Fruit fly (Drosophila melanogaster) whole organism, embryonic: Measurements from ENCODE around the gene CG12289.

Experiments used
- CG10267 ChIP-seq: fragments of 200-800 bp; sonication (Bioruptor generic); optimal IDR thresholded peaks from 2 replicates; lab custom pipeline; 2018; ENCODE audit warnings: missing biosample characterization, mild to moderate bottlenecking, missing genetic modification characterization, moderate library complexity
- CG11696 ChIP-seq: fragments of 200-800 bp; sonication (Bioruptor generic); IDR thresholded peaks from 2 replicates; pipeline ENCODE4 v1.3.6; 2022; ENCODE audit warnings: missing biosample characterization, missing genetic modification characterization
- CG12155 ChIP-seq: fragments of 200-800 bp; sonication (Bioruptor generic); optimal IDR thresholded peaks from 3 replicates; lab custom pipeline; 2016; ENCODE audit warnings: missing biosample characterization, missing genetic modification characterization
- CG16813 ChIP-seq: fragments of 200-800 bp; sonication (Bioruptor generic); IDR thresholded peaks from 3 replicates; pipeline ENCODE4 v1.3.6; 2022; ENCODE audit warnings: missing biosample characterization, missing genetic modification characterization; ENCODE audit not compliant: partially characterized antibody
- CG16863 ChIP-seq: fragments of 200-800 bp; sonication (Bioruptor generic); optimal IDR thresholded peaks from 3 replicates; lab custom pipeline; 2016; ENCODE audit warnings: missing biosample characterization, missing genetic modification characterization
- CG2116 ChIP-seq: fragments of 200-800 bp; sonication (Bioruptor generic); optimal IDR thresholded peaks from 3 replicates; lab custom pipeline; 2018; ENCODE audit warnings: missing biosample characterization, mild to moderate bottlenecking, missing genetic modification characterization
- CG3065 ChIP-seq: fragments of 200-800 bp; sonication (Bioruptor generic); optimal IDR thresholded peaks from 2 replicates; lab custom pipeline; 2016; ENCODE audit warnings: missing biosample characterization, missing genetic modification characterization
- CG31388 ChIP-seq: fragments of 200-800 bp; sonication (Bioruptor generic); optimal IDR thresholded peaks from 2 replicates; lab custom pipeline; 2016; ENCODE audit warnings: missing biosample characterization, missing genetic modification characterization
- CG31441 ChIP-seq: fragments of 200-800 bp; sonication (Bioruptor generic); IDR thresholded peaks from 2 replicates; pipeline ENCODE4 v1.3.6; 2022; ENCODE audit warnings: missing biosample characterization, missing genetic modification characterization
- CG4707 ChIP-seq: fragments of 200-800 bp; sonication (Bioruptor generic); optimal IDR thresholded peaks from 2 replicates; lab custom pipeline; 2018; ENCODE audit warnings: missing biosample characterization, mild to moderate bottlenecking, missing genetic modification characterization, moderate library complexity
- CG6254 ChIP-seq: fragments of 200-800 bp; sonication (Bioruptor generic); optimal IDR thresholded peaks from 3 replicates; lab custom pipeline; 2017; ENCODE audit warnings: mild to moderate bottlenecking, missing biosample characterization, missing genetic modification reagents, missing genetic modification characterization
- CG7357 ChIP-seq: fragments of 200-800 bp; sonication (Bioruptor generic); IDR thresholded peaks from 3 replicates; pipeline ENCODE4 v1.3.6; 2022; ENCODE audit warnings: missing biosample characterization, missing genetic modification characterization
- CG7745 ChIP-seq: fragments of 200-800 bp; sonication (Bioruptor generic); optimal IDR thresholded peaks from 2 replicates; lab custom pipeline; 2018; ENCODE audit warnings: missing biosample characterization, mild to moderate bottlenecking, missing genetic modification characterization, moderate library complexity
- CG8359 ChIP-seq: fragments of 200-800 bp; sonication (Bioruptor generic); optimal IDR thresholded peaks from 2 replicates; lab custom pipeline; 2017; ENCODE audit warnings: missing biosample characterization, mild to moderate bottlenecking, missing genetic modification characterization, borderline replicate concordance
- Chrac-16 ChIP-seq: fragments of 200-800 bp; sonication (Bioruptor generic); optimal IDR thresholded peaks from 3 replicates; lab custom pipeline; 2016; ENCODE audit warnings: missing biosample characterization, missing genetic modification characterization
- D ChIP-seq, 2 experiments: fragments of 200-800 bp in 1 of 2; fragments of >200 bp in 1 of 2; sonication (Bioruptor generic) in 1 of 2; optimal IDR thresholded peaks; 2 replicates in 1 of 2; 3 replicates in 1 of 2; lab custom pipeline; 2017; ENCODE audit warnings: mild to moderate bottlenecking in 1 of 2, missing biosample characterization in 1 of 2, missing genetic modification characterization in 1 of 2, missing genetic modification reagents in 1 of 2
- D19A ChIP-seq: fragments of 200-800 bp; optimal IDR thresholded peaks from 3 replicates; lab custom pipeline; 2019; ENCODE audit warnings: missing biosample characterization, mild to moderate bottlenecking, missing genetic modification characterization, moderate library complexity
- Dip2 ChIP-seq: fragments of 200-800 bp; sonication (Bioruptor generic); IDR thresholded peaks from 2 replicates; pipeline ENCODE4 v1.3.6; 2022; ENCODE audit warnings: missing biosample characterization, missing genetic modification characterization
- E2f2 ChIP-seq: fragments of 200-800 bp; sonication (Bioruptor generic); IDR thresholded peaks from 2 replicates; pipeline ENCODE4 v1.3.6; 2022; ENCODE audit warnings: missing biosample characterization, missing genetic modification characterization
- Fer2 ChIP-seq: fragments of 200-800 bp; sonication (Bioruptor generic); optimal IDR thresholded peaks from 2 replicates; lab custom pipeline; 2018; ENCODE audit warnings: missing biosample characterization, mild to moderate bottlenecking, missing genetic modification characterization, moderate library complexity
- HLH4C ChIP-seq: fragments of 200-800 bp; sonication (Bioruptor generic); IDR thresholded peaks from 3 replicates; pipeline ENCODE4 v1.3.6; 2022; ENCODE audit warnings: missing biosample characterization, missing genetic modification characterization; ENCODE audit not compliant: partially characterized antibody
- HLHmδ ChIP-seq: fragments of 200-800 bp; sonication (Bioruptor generic); optimal IDR thresholded peaks from 2 replicates; lab custom pipeline; 2018; ENCODE audit warnings: missing biosample characterization, mild to moderate bottlenecking, missing genetic modification characterization, moderate library complexity
- Mad ChIP-seq: fragments of 200-800 bp; sonication (Bioruptor generic); optimal IDR thresholded peaks from 2 replicates; lab custom pipeline; 2016; ENCODE audit warnings: missing biosample characterization, missing genetic modification characterization
- Nf-YA ChIP-seq: fragments of 200-800 bp; sonication (Bioruptor generic); IDR thresholded peaks from 2 replicates; pipeline ENCODE4 v1.3.6; 2022; ENCODE audit warnings: missing biosample characterization, missing genetic modification characterization
- Scr ChIP-seq: fragments of 200-800 bp; sonication (Bioruptor generic); IDR thresholded peaks from 2 replicates; pipeline ENCODE4 v1.3.6; 2022; ENCODE audit warnings: missing biosample characterization, missing genetic modification characterization; ENCODE audit not compliant: partially characterized antibody
- TFAM ChIP-seq: fragments of 200-800 bp; sonication (Bioruptor generic); optimal IDR thresholded peaks from 2 replicates; lab custom pipeline; 2017; ENCODE audit warnings: missing biosample characterization, missing genetic modification characterization, inconsistent platforms
- ase ChIP-seq: fragments of 200-800 bp; sonication (Bioruptor generic); IDR thresholded peaks from 3 replicates; pipeline ENCODE4 v1.3.6; 2022; ENCODE audit warnings: missing biosample characterization, missing genetic modification characterization
- bowl ChIP-seq: fragments of 200-800 bp; sonication (Bioruptor generic); IDR thresholded peaks from 2 replicates; pipeline ENCODE4 v1.3.6; 2022; ENCODE audit warnings: missing biosample characterization, missing genetic modification characterization
- btn ChIP-seq: fragments of 200-800 bp; sonication (Bioruptor generic); optimal IDR thresholded peaks from 2 replicates; lab custom pipeline; 2016; ENCODE audit warnings: missing biosample characterization, missing genetic modification characterization
- cato ChIP-seq: fragments of 200-800 bp; sonication (Bioruptor generic); optimal IDR thresholded peaks from 2 replicates; lab custom pipeline; 2016; ENCODE audit warnings: missing biosample characterization, missing genetic modification characterization, borderline replicate concordance
- crp ChIP-seq, 2 experiments: fragments of 200-800 bp; sonication (Bioruptor generic); optimal IDR thresholded peaks; 2 replicates in 1 of 2; 3 replicates in 1 of 2; lab custom pipeline; 2017; ENCODE audit warnings: missing biosample characterization in 2 of 2, missing genetic modification characterization in 2 of 2, mild to moderate bottlenecking in 1 of 2, moderate library complexity in 1 of 2
- dan ChIP-seq: fragments of 200-800 bp; sonication (Bioruptor generic); IDR thresholded peaks from 2 replicates; pipeline ENCODE4 v1.3.6; 2022; ENCODE audit warnings: missing biosample characterization, missing genetic modification characterization
- esg ChIP-seq: fragments of 200-800 bp; sonication (Bioruptor generic); conservative IDR thresholded peaks from 2 replicates; pipeline ENCODE4 v1.3.6; 2022; ENCODE audit warnings: missing biosample characterization, missing genetic modification characterization
- fd3F ChIP-seq: fragments of 200-800 bp; sonication (Bioruptor generic); optimal IDR thresholded peaks from 2 replicates; lab custom pipeline; 2018; ENCODE audit warnings: missing biosample characterization, mild to moderate bottlenecking, missing genetic modification characterization, moderate library complexity
- gsb ChIP-seq: fragments of 200-800 bp; sonication (Bioruptor generic); IDR thresholded peaks from 2 replicates; pipeline ENCODE4 v1.3.6; 2022; ENCODE audit warnings: missing biosample characterization, missing genetic modification characterization
- hb ChIP-seq: fragments of 200-800 bp; sonication (Bioruptor generic); IDR thresholded peaks from 3 replicates; pipeline ENCODE4 v1.3.6; 2022; ENCODE audit warnings: missing biosample characterization, missing genetic modification characterization; ENCODE audit not compliant: partially characterized antibody
- insv ChIP-seq, 2 experiments: fragments of 200-800 bp; sonication (Bioruptor generic); optimal IDR thresholded peaks; 3 replicates each; lab custom pipeline; 2016 to 2018; ENCODE audit warnings: missing biosample characterization in 2 of 2, missing genetic modification characterization in 2 of 2
- lmd ChIP-seq: fragments of 200-800 bp; sonication (Bioruptor generic); IDR thresholded peaks from 2 replicates; pipeline ENCODE4 v1.3.6; 2022; ENCODE audit warnings: missing biosample characterization, missing genetic modification characterization
- pita ChIP-seq: fragments of 200-800 bp; sonication (Bioruptor generic); optimal IDR thresholded peaks from 2 replicates; lab custom pipeline; 2017; ENCODE audit warnings: missing biosample characterization, mild to moderate bottlenecking, missing genetic modification characterization
- pum ChIP-seq: fragments of 200-800 bp; sonication (Bioruptor generic); optimal IDR thresholded peaks from 2 replicates; lab custom pipeline; 2016; ENCODE audit warnings: missing biosample characterization, missing genetic modification characterization
- row ChIP-seq: fragments of 200-800 bp; sonication (Bioruptor generic); IDR thresholded peaks from 3 replicates; pipeline ENCODE4 v1.3.6; 2022; ENCODE audit warnings: missing biosample characterization, missing genetic modification characterization
- sens ChIP-seq: fragments of 200-800 bp; sonication (Bioruptor generic); peaks from one replicate; lab custom pipeline; 2016; ENCODE audit warnings: missing biosample characterization, missing genetic modification characterization
- sima ChIP-seq: fragments of 200-800 bp; sonication (Bioruptor generic); optimal IDR thresholded peaks from 2 replicates; lab custom pipeline; 2016; ENCODE audit warnings: missing biosample characterization, missing genetic modification characterization
- sisA ChIP-seq: fragments of 200-800 bp; sonication (Bioruptor generic); IDR thresholded peaks from 2 replicates; pipeline ENCODE4 v1.3.6; 2022; ENCODE audit warnings: missing biosample characterization, missing genetic modification characterization
- tin ChIP-seq: fragments of 200-800 bp; sonication (Bioruptor generic); optimal IDR thresholded peaks from 3 replicates; lab custom pipeline; 2016; ENCODE audit warnings: missing biosample characterization, missing genetic modification characterization
- tio ChIP-seq: fragments of 200-800 bp; sonication (Bioruptor generic); optimal IDR thresholded peaks from 2 replicates; lab custom pipeline; 2017; ENCODE audit warnings: missing biosample characterization, missing genetic modification characterization, inconsistent platforms
- zf30C ChIP-seq: fragments of 200-800 bp; sonication (Bioruptor generic); optimal IDR thresholded peaks from 3 replicates; lab custom pipeline; 2018; ENCODE audit warnings: missing biosample characterization, mild to moderate bottlenecking, missing genetic modification characterization
- zfh1 ChIP-seq: fragments of 200-800 bp; sonication (Bioruptor generic); IDR thresholded peaks from 3 replicates; pipeline ENCODE4 v1.3.6; 2022; ENCODE audit warnings: missing biosample characterization, missing genetic modification characterization
- zfh2 ChIP-seq: fragments of 200-800 bp; sonication (Bioruptor generic); optimal IDR thresholded peaks from 2 replicates; lab custom pipeline; 2016; ENCODE audit warnings: missing biosample characterization, missing genetic modification characterization

Gene CG12289

DNA sequence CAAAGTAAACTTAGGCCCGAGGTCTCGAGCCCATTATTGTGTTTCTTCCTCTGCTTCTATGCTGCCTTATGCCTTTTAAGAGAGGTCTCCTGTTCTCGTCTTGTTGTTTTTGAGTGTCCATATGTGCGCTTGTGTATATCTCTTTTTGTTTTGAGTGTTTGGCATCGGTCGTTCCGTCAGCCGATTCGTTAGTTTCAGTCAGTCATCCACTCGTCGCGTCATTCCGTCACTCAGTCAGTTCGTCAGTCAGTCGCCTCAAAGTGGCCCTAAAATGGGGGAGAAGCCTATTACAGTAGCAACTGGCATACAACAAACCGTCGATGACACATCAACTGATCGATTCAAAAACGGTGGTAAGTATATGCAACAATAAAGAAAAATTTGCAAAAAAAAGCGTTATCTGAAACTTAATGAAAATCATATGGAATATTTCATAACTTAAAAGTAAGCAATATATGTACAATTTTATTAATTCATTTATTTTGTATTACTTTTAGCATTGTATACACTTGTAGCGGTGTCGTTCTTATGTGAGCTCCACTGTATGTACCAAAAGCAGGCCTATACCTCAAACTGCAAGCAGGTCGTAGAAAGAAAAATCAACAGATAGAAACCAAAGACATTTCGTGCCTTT, 40.1 kb downstream of the CG12289 start (continued):
- peak; percentile 97 for TF ChIP-seq ase (GFP tag; lab: Robert Waterston, UW)
- peak; percentile 24 to 61 for TF ChIP-seq insv (GFP tag; optimal IDR thresholded peaks at IDR 0.05; lab: Kevin White, UChicago)
- TF ChIP-seq TFAM, result peak; percentile 81
- no peak for TF ChIP-seq sima (GFP tag; lab: Kevin White, UChicago)
- no peak for TF ChIP-seq Dip2
- TF ChIP-seq tin (GFP tag; lab: Kevin White, UChicago), result peak; percentile 93
- TF ChIP-seq D19A, result peak; percentile 94
- no peak for TF ChIP-seq CG16813 (GFP tag; lab: Robert Waterston, UW)
- no peak for TF ChIP-seq Scr
- TF ChIP-seq CG10267 (tag; lab: Kevin White, UChicago), result peak; percentile 92
- TF ChIP-seq pita, result no peak
- peak; percentile 95 for TF ChIP-seq sisA (GFP tag; lab: Robert Waterston, UW)
- TF ChIP-seq CG2116 (GFP tag; lab: Kevin White, UChicago), result peak; percentile 59
- TF ChIP-seq btn (GFP tag; lab: Kevin White, UChicago), result peak; percentile 20
- TF ChIP-seq CG7745, result peak; percentile 74
- TF ChIP-seq Fer2 (tag; lab: Kevin White, UChicago), result peak; percentile 79
- peak; percentile 88 for TF ChIP-seq pum (GFP tag; lab: Kevin White, UChicago)
- no peak for TF ChIP-seq hb (GFP tag; lab: Robert Waterston, UW)
- peak; percentile 95 for TF ChIP-seq CG31441 (GFP tag; lab: Robert Waterston, UW)
- TF ChIP-seq CG16863 (GFP tag; lab: Kevin White, UChicago), result peak; percentile 96
- TF ChIP-seq HLHmδ (GFP tag; lab: Kevin White, UChicago), result peak; percentile 10
- TF ChIP-seq zf30C (GFP tag; lab: Kevin White, UChicago), result no peak
- TF ChIP-seq CG6254 (GFP tag; lab: Kevin White, UChicago), result peak; percentile 91
- TF ChIP-seq row (GFP tag; lab: Robert Waterston, UW), result peak; percentile 98
- peak; percentile 92 for TF ChIP-seq CG7357
- TF ChIP-seq D (optimal IDR thresholded peaks at IDR 0.05; lab: Kevin White, UChicago), result no peak
- peak; percentile 93 for TF ChIP-seq D (GFP tag; optimal IDR thresholded peaks at IDR 0.05; lab: Kevin White, UChicago)
- peak in 1 of 2 experiments; percentile 56 for TF ChIP-seq crp (GFP tag; optimal IDR thresholded peaks at IDR 0.05; lab: Kevin White, UChicago)
- peak; percentile 94 for TF ChIP-seq dan (GFP tag; lab: Robert Waterston, UW)
- TF ChIP-seq gsb (GFP tag; lab: Robert Waterston, UW), result peak; percentile 80
- TF ChIP-seq CG31388, result peak; percentile 80
- TF ChIP-seq fd3F (GFP tag; lab: Kevin White, UChicago), result peak; percentile 84
- peak; percentile 99 for TF ChIP-seq zfh1 (GFP tag; lab: Robert Waterston, UW)
- peak; percentile 74 for TF ChIP-seq CG12155 (GFP tag; lab: Kevin White, UChicago)
- peak; percentile 55 for TF ChIP-seq cato (GFP tag; lab: Kevin White, UChicago)
- peak; percentile 97 for TF ChIP-seq lmd (GFP tag; lab: Robert Waterston, UW)
- peak; percentile 96 for TF ChIP-seq bowl (GFP tag; lab: Robert Waterston, UW)
- peak; percentile 72 for TF ChIP-seq CG3065 (GFP tag; lab: Kevin White, UChicago)
- peak; percentile 54 for TF ChIP-seq zfh2 (GFP tag; lab: Kevin White, UChicago)
- peak; percentile 91 for TF ChIP-seq CG8359 (GFP tag; lab: Kevin White, UChicago)
- peak; percentile 63 for TF ChIP-seq tio
- peak; percentile 90 for TF ChIP-seq Chrac-16 (GFP tag; lab: Kevin White, UChicago)
- TF ChIP-seq Nf-YA (GFP tag; lab: Robert Waterston, UW), result peak; percentile 84
- TF ChIP-seq CG4707, result peak; percentile 88
- TF ChIP-seq CG11696, result peak; percentile 74
- TF ChIP-seq esg, result peak; percentile 98
- TF ChIP-seq Mad, result peak; percentile 90
- peak; percentile 82 for TF ChIP-seq E2f2 (GFP tag; lab: Robert Waterston, UW)
- TF ChIP-seq HLH4C (GFP tag; lab: Robert Waterston, UW), result no peak
- TF ChIP-seq sens (GFP tag; lab: Kevin White, UChicago), result peak; percentile 99
